Fruit fly (Drosophila melanogaster): ENCODE results near the gene CG42488.

The CG42488 gene

DNA sequence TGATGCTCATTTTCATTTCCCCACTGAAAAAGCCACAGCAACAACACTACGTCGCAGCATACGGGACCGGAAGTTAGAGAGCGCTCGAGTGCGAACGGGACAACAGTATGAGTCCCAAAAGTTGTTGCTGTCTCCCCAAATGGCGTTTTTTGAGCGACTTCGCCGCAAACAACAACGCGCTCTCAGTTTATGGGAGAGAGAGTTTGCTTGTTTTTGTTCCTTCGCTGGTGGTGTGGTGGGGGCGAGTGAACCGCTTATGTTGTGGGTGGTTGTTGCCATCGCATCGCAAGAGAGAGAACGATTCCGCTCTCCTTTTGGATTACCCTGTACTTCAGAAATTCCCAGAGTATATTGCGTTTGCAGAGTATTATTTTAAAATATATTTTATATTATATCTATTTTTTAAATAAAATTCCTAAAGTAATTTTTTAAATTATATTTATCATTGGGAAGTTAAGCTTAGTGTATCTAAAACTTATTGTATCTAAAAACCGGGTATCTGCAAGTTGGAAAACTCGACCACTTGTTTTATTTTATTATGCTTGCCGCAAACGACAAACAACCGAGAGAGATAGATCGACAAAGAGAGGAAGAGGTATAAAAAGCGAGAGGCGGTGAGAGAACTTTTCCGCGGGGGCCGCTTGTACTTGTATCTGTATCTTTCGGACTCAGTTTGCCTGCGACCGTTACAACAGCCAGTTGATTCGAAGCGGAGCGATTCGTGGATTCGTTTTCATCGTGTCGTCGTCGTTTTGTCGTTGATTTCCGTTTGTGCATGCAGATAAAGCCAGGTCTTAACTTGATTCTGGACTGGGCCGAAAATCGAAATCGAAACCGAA lies 32.8 kb downstream of the CG42488 start, which contains the start of gene msi (continued):
- TF ChIP-seq OdsH (GFP tag; optimal IDR thresholded peaks at IDR 0.05) (peak; percentile 96), Blimp-1 (GFP tag; optimal IDR thresholded peaks at IDR 0.05) (peak; percentile 94), vri (GFP tag; optimal IDR thresholded peaks at IDR 0.05) (peak; percentile 87), CG6854 (GFP tag; optimal IDR thresholded peaks at IDR 0.05) (peak; percentile 92), Eip93F (GFP tag; optimal IDR thresholded peaks at IDR 0.05) (peak; percentile 92), fd59A (GFP tag; optimal IDR thresholded peaks at IDR 0.05) (peak; percentile 85), Hr38 (GFP tag; optimal IDR thresholded peaks at IDR 0.05) (no peak), CG16779 (tag; optimal IDR thresholded peaks at IDR 0.05) (peak; percentile 97), CG10631 (GFP tag; optimal IDR thresholded peaks at IDR 0.05) (peak; percentile 99), CG15336 (GFP tag; IDR thresholded peaks at IDR 0.05) (peak; percentile 99), CG11762 (GFP tag; optimal IDR thresholded peaks at IDR 0.05; ENCODE audit: insufficient read depth) (peak; percentile 86), Met (GFP tag; optimal IDR thresholded peaks at IDR 0.05) (peak; percentile 93), Hr4 (GFP tag; optimal IDR thresholded peaks at IDR 0.05) (peak; percentile 92), svp (GFP tag) (peak; percentile 94), CG32006 (GFP tag; optimal IDR thresholded peaks at IDR 0.05) (peak; percentile 99), net (GFP tag; optimal IDR thresholded peaks at IDR 0.05) (peak; percentile 95), Lpt (GFP tag; optimal IDR thresholded peaks at IDR 0.05) (peak; percentile 97), CG11902 (GFP tag; optimal IDR thresholded peaks at IDR 0.05) (peak; percentile 91), fd85E (GFP tag; optimal IDR thresholded peaks at IDR 0.05) (peak; percentile 84), Eip75B (GFP tag; optimal IDR thresholded peaks at IDR 0.05) (peak; percentile 86)

DNA sequence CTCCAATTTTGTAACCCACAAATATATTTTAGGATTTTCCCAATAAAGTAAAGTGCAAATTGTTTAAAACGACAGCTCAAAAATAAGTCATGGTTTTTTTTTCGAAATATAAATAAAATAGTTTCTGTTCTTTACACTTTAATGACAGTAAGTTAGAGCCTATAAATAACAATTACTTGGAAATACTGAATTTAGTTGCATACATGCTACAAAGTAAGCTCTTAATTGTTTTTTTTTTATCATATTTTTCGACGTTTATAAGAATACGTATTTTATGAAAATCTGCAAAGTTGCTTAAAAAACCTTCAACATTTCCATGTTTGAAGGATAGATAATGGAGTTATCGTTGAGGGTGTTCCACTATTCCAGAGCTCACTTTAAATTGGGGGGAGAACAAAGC lies 34.6 kb downstream of the CG42488 start:
- TF ChIP-seq Hr4 (GFP tag; optimal IDR thresholded peaks at IDR 0.05) = peak; percentile 17
- peak; percentile 16 for TF ChIP-seq CG34406 (GFP tag; optimal IDR thresholded peaks at IDR 0.05)
- TF ChIP-seq CG11762 (GFP tag; optimal IDR thresholded peaks at IDR 0.05; ENCODE audit: insufficient read depth) = no peak
- peak; percentile 6 for TF ChIP-seq OdsH (GFP tag; optimal IDR thresholded peaks at IDR 0.05)
- no peak for TF ChIP-seq spab (GFP tag; optimal IDR thresholded peaks at IDR 0.05)
- no peak for TF ChIP-seq CG11902 (GFP tag; optimal IDR thresholded peaks at IDR 0.05)
- no peak for TF ChIP-seq Sox14 (GFP tag; optimal IDR thresholded peaks at IDR 0.05)
- TF ChIP-seq cyc (GFP tag; optimal IDR thresholded peaks at IDR 0.05) = no peak
- no peak for TF ChIP-seq CG32006 (GFP tag; optimal IDR thresholded peaks at IDR 0.05)
- TF ChIP-seq Eip78C (GFP tag) = peak; percentile 62
- TF ChIP-seq CG6792 (GFP tag; optimal IDR thresholded peaks at IDR 0.05) = peak; percentile 35
- peak; percentile 31 for TF ChIP-seq CG31627 (GFP tag; optimal IDR thresholded peaks at IDR 0.05)
- no peak for TF ChIP-seq eg (GFP tag; IDR thresholded peaks at IDR 0.05)
- TF ChIP-seq svp (GFP tag) = peak; percentile 59
- peak; percentile 41 for TF ChIP-seq esn (GFP tag; optimal IDR thresholded peaks at IDR 0.05)
- peak; percentile 18 for TF ChIP-seq Hr39 (GFP tag; optimal IDR thresholded peaks at IDR 0.05)
- TF ChIP-seq CG3919 (GFP tag; optimal IDR thresholded peaks at IDR 0.05) = no peak
- peak; percentile 36 for TF ChIP-seq pdm3 (GFP tag; optimal IDR thresholded peaks at IDR 0.05)
- peak; percentile 7 for TF ChIP-seq achi (GFP tag; optimal IDR thresholded peaks at IDR 0.05)
- TF ChIP-seq Sox15 (GFP tag; optimal IDR thresholded peaks at IDR 0.05) = peak; percentile 7
- peak; percentile 8 for TF ChIP-seq CG10631 (GFP tag; optimal IDR thresholded peaks at IDR 0.05)
- peak; percentile 12 for TF ChIP-seq Met (GFP tag; optimal IDR thresholded peaks at IDR 0.05)
- peak; percentile 22 for TF ChIP-seq Smox (GFP tag; optimal IDR thresholded peaks at IDR 0.05)
- peak; percentile 26 for TF ChIP-seq topi (GFP tag; optimal IDR thresholded peaks at IDR 0.05)
- TF ChIP-seq Eip75B (GFP tag; optimal IDR thresholded peaks at IDR 0.05) = peak; percentile 15

dm6 chr3R:25518099-25518567 lies 35.2 kb downstream of the CG42488 start:
- TF ChIP-seq Blimp-1 (GFP tag; optimal IDR thresholded peaks at IDR 0.05) (no peak), Eip75B (GFP tag; optimal IDR thresholded peaks at IDR 0.05) (no peak), CG11902 (GFP tag; optimal IDR thresholded peaks at IDR 0.05) (no peak), CG6276 (GFP tag; optimal IDR thresholded peaks at IDR 0.05) (peak; percentile 8), achi (GFP tag; optimal IDR thresholded peaks at IDR 0.05) (no peak), Eip78C (GFP tag) (peak; percentile 73), CG6854 (GFP tag; optimal IDR thresholded peaks at IDR 0.05) (peak; percentile 65), OdsH (GFP tag; optimal IDR thresholded peaks at IDR 0.05) (no peak), CG32006 (GFP tag; optimal IDR thresholded peaks at IDR 0.05) (no peak), CG7368 (GFP tag; optimal IDR thresholded peaks at IDR 0.05) (peak; percentile 11), cyc (GFP tag; optimal IDR thresholded peaks at IDR 0.05) (no peak), Smox (GFP tag; optimal IDR thresholded peaks at IDR 0.05) (no peak), CG10631 (GFP tag; optimal IDR thresholded peaks at IDR 0.05) (no peak), CG8632 (GFP tag; optimal IDR thresholded peaks at IDR 0.05) (no peak), dac (GFP tag; optimal IDR thresholded peaks at IDR 0.05) (no peak), Ets96B (tag; optimal IDR thresholded peaks at IDR 0.05) (peak; percentile 14), Sox102F (GFP tag; optimal IDR thresholded peaks at IDR 0.05) (no peak), Lpt (GFP tag; optimal IDR thresholded peaks at IDR 0.05) (no peak), CG16779 (tag; optimal IDR thresholded peaks at IDR 0.05) (peak; percentile 39), Hr39 (GFP tag; optimal IDR thresholded peaks at IDR 0.05) (no peak), svp (GFP tag) (no peak), CG8119 (GFP tag; IDR thresholded peaks at IDR 0.05) (peak; percentile 54; the same call in 2 of the 3 replicates), net (GFP tag; optimal IDR thresholded peaks at IDR 0.05) (peak; percentile 21), CG34406 (GFP tag; optimal IDR thresholded peaks at IDR 0.05) (no peak), CG6808 (GFP tag; optimal IDR thresholded peaks at IDR 0.05) (peak; percentile 57)
